Worm (Caenorhabditis elegans) whole organism, L2 larva: ENCODE results near the gene F47B8.8.
A peak's percentile ranks its signal among the peaks of the same experiment; 100 is the strongest.

Source experiments
- C34F6.9 ChIP-seq: fragments of 150-350 bp; optimal IDR thresholded peaks from 2 replicates; lab custom pipeline; 2014; ENCODE audit warnings: missing biosample characterization, missing genetic modification characterization
- F13H6.1 ChIP-seq: sonication (generic microtip); optimal IDR thresholded peaks from 2 replicates; lab custom pipeline; 2016; ENCODE audit warnings: missing genetic modification characterization, missing compliant biosample characterization
- R02D3.7 ChIP-seq: fragments of 150-350 bp; optimal IDR thresholded peaks from 2 replicates; lab custom pipeline; 2014; ENCODE audit warnings: missing biosample characterization, missing genetic modification characterization
- Y55F3AM.14 ChIP-seq: fragments of 200-800 bp; sonication (Bioruptor generic); optimal IDR thresholded peaks from 2 replicates; lab custom pipeline; 2018; ENCODE audit warnings: mild to moderate bottlenecking, missing genetic modification characterization, missing compliant biosample characterization
- ZK546.5 ChIP-seq: sonication (generic microtip); optimal IDR thresholded peaks from 2 replicates; lab custom pipeline; 2017; ENCODE audit warnings: missing biosample characterization, missing genetic modification characterization
- alr-1 ChIP-seq: fragments of 150-350 bp; optimal IDR thresholded peaks from 2 replicates; lab custom pipeline; 2014; ENCODE audit warnings: missing biosample characterization, missing genetic modification characterization
- ama-1 ChIP-seq: fragments of 150-350 bp; optimal IDR thresholded peaks from 2 replicates; lab custom pipeline; 2018; ENCODE audit warnings: inconsistent platforms
- blmp-1 ChIP-seq: sonication (generic microtip); optimal IDR thresholded peaks from 2 replicates; lab custom pipeline; 2017; ENCODE audit warnings: missing genetic modification characterization, mild to moderate bottlenecking, missing compliant biosample characterization, antibody characterized with exemption, moderate library complexity; ENCODE audit not compliant: insufficient read depth
- ceh-16 ChIP-seq: fragments of 150-350 bp; optimal IDR thresholded peaks from 2 replicates; lab custom pipeline; 2014; ENCODE audit warnings: missing biosample characterization, missing genetic modification characterization
- ceh-82 ChIP-seq: fragments of 150-350 bp; optimal IDR thresholded peaks from 2 replicates; lab custom pipeline; 2014; ENCODE audit warnings: missing biosample characterization, missing genetic modification characterization
- crh-2 ChIP-seq: sonication (generic microtip); optimal IDR thresholded peaks from 2 replicates; lab custom pipeline; 2017; ENCODE audit warnings: missing biosample characterization, missing genetic modification characterization
- dmd-4 ChIP-seq: sonication (generic microtip); optimal IDR thresholded peaks from 2 replicates; lab custom pipeline; 2017; ENCODE audit warnings: missing biosample characterization, missing genetic modification characterization
- egl-27 ChIP-seq: sonication (generic microtip); optimal IDR thresholded peaks from 3 replicates; lab custom pipeline; 2017; ENCODE audit warnings: missing biosample characterization, missing genetic modification reagents, missing genetic modification characterization
- elt-1 ChIP-seq: fragments of 150-350 bp; optimal IDR thresholded peaks from 2 replicates; lab custom pipeline; 2014; ENCODE audit warnings: missing biosample characterization, missing genetic modification characterization
- elt-3 ChIP-seq: sonication (generic microtip); optimal IDR thresholded peaks from 2 replicates; lab custom pipeline; 2017; ENCODE audit warnings: missing biosample characterization, missing genetic modification characterization
- fos-1 ChIP-seq: fragments of 150-350 bp; optimal IDR thresholded peaks from 2 replicates; lab custom pipeline; 2014; ENCODE audit warnings: missing biosample characterization, missing genetic modification characterization
- lin-11 ChIP-seq: fragments of 150-350 bp; sonication (generic microtip); optimal IDR thresholded peaks from 2 replicates; lab custom pipeline; 2014; ENCODE audit warnings: missing biosample characterization, missing genetic modification characterization, inconsistent platforms, mixed read lengths
- mab-5 ChIP-seq: fragments of 150-350 bp; optimal IDR thresholded peaks from 2 replicates; lab custom pipeline; 2014; ENCODE audit warnings: missing biosample characterization, missing genetic modification characterization
- mbf-1 ChIP-seq: sonication (generic microtip); optimal IDR thresholded peaks from 2 replicates; lab custom pipeline; 2017; ENCODE audit warnings: missing biosample characterization, missing genetic modification characterization
- mdl-1 ChIP-seq, 2 experiments: fragments of 150-350 bp in 1 of 2; sonication (generic microtip) in 1 of 2; optimal IDR thresholded peaks; 2 replicates each; lab custom pipeline; 2017; ENCODE audit warnings: missing biosample characterization in 2 of 2, missing genetic modification characterization in 2 of 2
- nhr-10 ChIP-seq: sonication (generic microtip); optimal IDR thresholded peaks from 2 replicates; lab custom pipeline; 2017; ENCODE audit warnings: missing biosample characterization, missing genetic modification characterization
- nhr-11 ChIP-seq: fragments of 150-350 bp; optimal IDR thresholded peaks from 2 replicates; lab custom pipeline; 2014; ENCODE audit warnings: missing biosample characterization, missing genetic modification characterization
- nhr-12 ChIP-seq: fragments of 150-350 bp; optimal IDR thresholded peaks from 2 replicates; lab custom pipeline; 2014; ENCODE audit warnings: missing biosample characterization, missing genetic modification characterization
- nhr-129 ChIP-seq: fragments of 150-350 bp; optimal IDR thresholded peaks from 2 replicates; lab custom pipeline; 2014; ENCODE audit warnings: missing biosample characterization, missing genetic modification characterization
- nhr-21 ChIP-seq: fragments of 150-350 bp; optimal IDR thresholded peaks from 2 replicates; lab custom pipeline; 2014; ENCODE audit warnings: missing biosample characterization, missing genetic modification characterization
- nhr-23 ChIP-seq: fragments of 150-350 bp; optimal IDR thresholded peaks from 2 replicates; lab custom pipeline; 2014; ENCODE audit warnings: missing biosample characterization, missing genetic modification reagents, missing genetic modification characterization
- nhr-237 ChIP-seq: fragments of 150-350 bp; optimal IDR thresholded peaks from 2 replicates; lab custom pipeline; 2014; ENCODE audit warnings: missing biosample characterization, missing genetic modification characterization
- nhr-25 ChIP-seq: fragments of 150-350 bp; sonication (generic microtip); optimal IDR thresholded peaks from 3 replicates; lab custom pipeline; 2014; ENCODE audit warnings: missing biosample characterization, missing genetic modification characterization
- peb-1 ChIP-seq: fragments of 150-350 bp; optimal IDR thresholded peaks from 2 replicates; lab custom pipeline; 2014; ENCODE audit warnings: missing biosample characterization, missing genetic modification characterization
- sem-4 ChIP-seq: fragments of 150-350 bp; optimal IDR thresholded peaks from 2 replicates; lab custom pipeline; 2014; ENCODE audit warnings: missing biosample characterization, missing genetic modification reagents, missing genetic modification characterization
- skn-1 ChIP-seq: sonication (generic microtip); optimal IDR thresholded peaks from 2 replicates; lab custom pipeline; 2017; ENCODE audit warnings: missing biosample characterization, missing genetic modification characterization
- sma-3 ChIP-seq: sonication (generic microtip); optimal IDR thresholded peaks from 2 replicates; lab custom pipeline; 2016; ENCODE audit warnings: missing genetic modification reagents, missing genetic modification characterization, missing compliant biosample characterization
- sma-9 ChIP-seq, 2 experiments: fragments of 150-350 bp in 1 of 2; sonication (generic microtip) in 1 of 2; optimal IDR thresholded peaks; 2 replicates each; lab custom pipeline; 2014 to 2016; ENCODE audit warnings: missing genetic modification characterization in 2 of 2, mild to moderate bottlenecking in 1 of 2, missing biosample characterization in 1 of 2, missing compliant biosample characterization in 1 of 2, missing genetic modification reagents in 1 of 2, moderate library complexity in 1 of 2
- unc-39 ChIP-seq: fragments of 150-350 bp; optimal IDR thresholded peaks from 2 replicates; lab custom pipeline; 2014; ENCODE audit warnings: missing biosample characterization, missing genetic modification characterization
- zag-1 ChIP-seq: fragments of 150-350 bp; optimal IDR thresholded peaks from 2 replicates; lab custom pipeline; 2014; ENCODE audit warnings: missing biosample characterization, missing genetic modification characterization
- ztf-1 ChIP-seq: fragments of 200-800 bp; sonication (Bioruptor generic); conservative IDR thresholded peaks from 2 replicates; pipeline ENCODE4 v1.3.6; 2022; ENCODE audit warnings: missing genetic modification characterization, missing compliant biosample characterization
- ztf-11 ChIP-seq: sonication (generic microtip); optimal IDR thresholded peaks from 2 replicates; lab custom pipeline; 2017; ENCODE audit warnings: missing biosample characterization, missing genetic modification characterization
- ztf-4 ChIP-seq: fragments of 150-350 bp; optimal IDR thresholded peaks from 2 replicates; lab custom pipeline; 2014; ENCODE audit warnings: missing biosample characterization, missing genetic modification characterization

The F47B8.8 gene

DNA sequence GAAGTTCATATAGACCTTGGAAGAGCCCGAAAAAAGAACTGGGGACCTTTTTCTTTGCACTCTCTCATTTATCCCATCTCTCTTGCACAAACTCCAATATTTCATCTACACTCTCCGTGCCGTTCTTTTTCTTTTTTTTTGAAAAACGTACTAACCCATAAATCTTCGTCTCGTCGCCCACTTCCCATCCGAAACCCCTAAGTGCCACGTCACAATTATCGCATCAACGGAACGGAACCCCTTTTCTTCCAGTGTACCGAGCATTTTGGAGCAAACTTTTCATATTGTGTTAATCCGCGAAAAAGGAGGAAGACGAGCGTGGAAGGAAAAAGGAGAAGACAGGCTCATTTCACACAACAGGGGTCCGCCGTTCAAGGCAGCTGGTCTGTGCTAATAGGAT lies 37.9 kb downstream of the F47B8.8 start:
- TF ChIP-seq Y55F3AM.14 (GFP tag; lab: Kevin White, UChicago) = no peak
- TF ChIP-seq crh-2 (tag; lab: Kevin White, UChicago) = peak; percentile 63
- peak; percentile 45 for TF ChIP-seq mab-5 (tag; lab: Kevin White, UChicago)
- peak; percentile 4 for TF ChIP-seq zag-1 (tag; lab: Kevin White, UChicago)

ce11 chrV:14372774-14373173 lies 41.2 kb downstream of the F47B8.8 start, which contains the start of gene unc-39:
unc-39 (plus strand) TSS chrV:14373074.
- TF ChIP-seq ZK546.5 (tag; lab: Kevin White, UChicago) (no peak), sma-3 (GFP tag; lab: Kevin White, UChicago) (no peak), unc-39 (tag; lab: Kevin White, UChicago) (no peak), lin-11 (tag; lab: Kevin White, UChicago) (no peak), nhr-10 (no peak), ztf-1 (GFP tag; lab: Robert Waterston, UW) (no peak), ztf-4 (no peak), nhr-21 (no peak), nhr-237 (tag; lab: Kevin White, UChicago) (no peak), ama-1 (no peak), alr-1 (no peak), nhr-25 (no peak), mbf-1 (tag; lab: Kevin White, UChicago) (no peak), zag-1 (tag; lab: Kevin White, UChicago) (no peak), peb-1 (tag; lab: Kevin White, UChicago) (no peak), C34F6.9 (tag; lab: Kevin White, UChicago) (no peak), nhr-23 (tag; lab: Kevin White, UChicago) (no peak), skn-1 (tag; lab: Kevin White, UChicago) (no peak)

DNA sequence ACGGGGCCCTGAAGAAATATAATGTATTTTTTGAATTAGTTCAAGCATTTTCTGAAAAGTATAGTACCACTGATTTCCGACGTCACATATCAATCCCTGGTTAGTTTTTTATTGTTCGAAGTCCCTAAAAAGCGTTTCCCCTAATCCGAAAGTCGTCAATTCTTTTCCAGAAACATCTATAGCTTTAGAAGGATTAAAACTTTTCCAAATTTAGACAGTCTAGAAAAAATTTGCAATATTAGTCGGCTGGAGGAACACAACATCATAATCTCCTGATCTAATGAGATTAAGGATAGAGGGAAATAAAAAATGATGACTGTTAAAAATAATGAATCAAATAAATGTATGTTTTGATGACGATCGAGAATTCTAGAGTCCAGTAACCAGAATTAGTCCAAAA lies 46.5 kb downstream of the F47B8.8 start:
- no peak for TF ChIP-seq egl-27 (tag; lab: Kevin White, UChicago)
- no peak for TF ChIP-seq blmp-1 (tag; lab: Kevin White, UChicago)
- no peak for TF ChIP-seq elt-1
- TF ChIP-seq sma-9 (GFP tag; optimal IDR thresholded peaks at IDR 0.05; lab: Kevin White, UChicago) = no peak
- no peak for TF ChIP-seq sma-9 (tag; optimal IDR thresholded peaks at IDR 0.05; lab: Kevin White, UChicago)
- TF ChIP-seq crh-2 (tag; lab: Kevin White, UChicago) = no peak
- no peak for TF ChIP-seq nhr-129 (tag; lab: Kevin White, UChicago)
- no peak for TF ChIP-seq nhr-11
- TF ChIP-seq R02D3.7 = no peak
- TF ChIP-seq ztf-1 (GFP tag; lab: Robert Waterston, UW) = no peak
- no peak for TF ChIP-seq alr-1
- no peak for TF ChIP-seq peb-1 (tag; lab: Kevin White, UChicago)
- no peak for TF ChIP-seq ztf-11
- TF ChIP-seq ceh-16 (tag; lab: Kevin White, UChicago) = no peak
- TF ChIP-seq zag-1 (tag; lab: Kevin White, UChicago) = no peak

DNA sequence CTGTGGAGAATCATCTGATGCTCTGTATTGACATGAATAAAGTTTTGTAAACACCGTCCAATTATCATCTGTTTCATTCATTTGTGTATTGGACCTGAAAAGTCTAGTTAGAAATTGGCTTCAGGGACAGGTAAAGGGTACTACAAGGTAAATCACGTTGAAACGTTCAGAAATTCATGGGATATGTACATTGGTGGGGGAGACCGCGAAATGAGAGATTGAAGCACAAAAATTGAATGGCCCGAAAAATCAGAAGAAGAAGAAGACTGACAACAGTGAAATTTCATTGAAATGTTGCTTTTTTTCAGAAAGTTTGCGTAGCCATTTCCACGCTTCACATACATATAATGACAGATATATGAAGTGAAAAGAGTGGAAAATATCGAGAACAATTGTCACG lies 47.5 kb downstream of the F47B8.8 start, which contains the start of gene npr-43:
npr-43 (minus strand) TSS at position 101 of the 400 bp plus-strand sequence.
- TF ChIP-seq ceh-82 (tag; lab: Kevin White, UChicago) (no peak), peb-1 (tag; lab: Kevin White, UChicago) (no peak), sem-4 (tag; lab: Kevin White, UChicago) (no peak), mdl-1 (tag; optimal IDR thresholded peaks at IDR 0.05; lab: Kevin White, UChicago) (no peak), elt-3 (tag; lab: Kevin White, UChicago) (no peak), nhr-129 (tag; lab: Kevin White, UChicago) (no peak), sma-3 (GFP tag; lab: Kevin White, UChicago) (no peak), lin-11 (tag; lab: Kevin White, UChicago) (no peak), ztf-11 (no peak), dmd-4 (no peak), ztf-4 (no peak), nhr-10 (no peak), nhr-21 (no peak)

DNA sequence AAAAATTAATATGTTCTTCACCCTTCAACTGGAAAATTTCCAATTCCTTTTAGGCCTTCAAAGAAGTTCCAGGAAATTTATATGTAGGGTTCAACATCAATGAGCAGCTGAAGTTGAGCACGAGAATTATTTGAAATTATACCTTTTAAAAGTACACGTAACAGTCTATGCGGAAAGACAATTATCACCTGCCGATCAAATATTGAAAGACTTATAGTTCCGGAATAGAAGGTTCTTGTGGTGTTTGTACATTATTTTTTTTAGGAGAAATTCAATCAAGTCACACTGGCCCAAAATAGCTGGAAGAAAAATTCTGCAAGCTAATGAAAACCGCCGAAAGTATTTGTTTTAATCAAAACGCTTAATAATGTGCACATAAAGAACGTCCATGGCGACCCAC lies 48.7 kb downstream of the F47B8.8 start:
- no peak for TF ChIP-seq dmd-4
- TF ChIP-seq Y55F3AM.14 (GFP tag; lab: Kevin White, UChicago) = no peak
- no peak for TF ChIP-seq ceh-16 (tag; lab: Kevin White, UChicago)
- no peak for TF ChIP-seq nhr-129 (tag; lab: Kevin White, UChicago)
- no peak for TF ChIP-seq fos-1 (tag; lab: Kevin White, UChicago)
- no peak for TF ChIP-seq alr-1
- TF ChIP-seq egl-27 (tag; lab: Kevin White, UChicago) = no peak
- TF ChIP-seq sma-9 (GFP tag; optimal IDR thresholded peaks at IDR 0.05; lab: Kevin White, UChicago) = no peak
- TF ChIP-seq sma-9 (tag; optimal IDR thresholded peaks at IDR 0.05; lab: Kevin White, UChicago) = no peak
- TF ChIP-seq mdl-1 (tag; optimal IDR thresholded peaks at IDR 0.05; lab: Kevin White, UChicago) = no peak
- TF ChIP-seq R02D3.7 = no peak
- no peak for TF ChIP-seq F13H6.1 (tag; lab: Kevin White, UChicago)
- TF ChIP-seq nhr-12 (tag; lab: Kevin White, UChicago) = no peak
